Fruit fly (Drosophila melanogaster): ENCODE results near the gene Pgant4.
A peak's percentile ranks its signal among the peaks of the same experiment; 100 is the strongest.

Gene Pgant4

DNA sequence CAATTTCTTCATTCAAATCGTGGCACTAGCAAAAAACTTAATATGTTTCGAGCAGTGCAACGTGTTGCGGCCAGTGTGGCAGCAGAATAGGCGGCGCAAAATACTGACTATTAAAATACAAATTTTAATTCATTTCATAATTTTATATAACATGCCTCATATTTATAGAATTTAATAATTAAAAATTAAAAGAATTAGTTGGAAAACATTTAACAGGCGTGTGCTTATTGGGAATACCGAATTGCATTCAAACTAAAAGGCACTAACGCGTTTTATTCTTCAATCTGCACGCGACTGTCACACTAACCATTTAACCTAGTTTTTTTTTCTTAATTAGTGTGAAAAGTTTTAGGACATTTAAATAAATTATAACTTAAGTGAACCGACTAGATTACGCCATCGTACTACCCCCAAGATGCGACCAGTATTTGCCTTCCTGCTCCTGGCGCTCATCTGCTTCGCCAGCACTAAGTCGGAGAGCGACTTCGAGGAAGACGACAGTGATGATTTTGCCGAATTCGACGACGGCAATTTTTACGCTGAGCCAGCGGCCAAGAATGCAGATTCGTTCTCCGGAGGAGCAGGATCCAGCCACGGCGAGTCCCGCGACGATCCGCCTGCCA is 42.3 kb downstream of the Pgant4 start, which contains the start of the genes LeuRS and CG17593 (continued):
- no peak for TF ChIP-seq stc (GFP tag; IDR thresholded peaks at IDR 0.05)
- TF ChIP-seq dmrt99B (tag; optimal IDR thresholded peaks at IDR 0.05): no peak
- TF ChIP-seq gro (GFP tag; optimal IDR thresholded peaks at IDR 0.05): no peak
- TF ChIP-seq kah (GFP tag; optimal IDR thresholded peaks at IDR 0.05): no peak
- no peak for TF ChIP-seq Chrac-16 (GFP tag; optimal IDR thresholded peaks at IDR 0.05)
- no peak for TF ChIP-seq CG8281 (tag; optimal IDR thresholded peaks at IDR 0.05)
- TF ChIP-seq crp (GFP tag; optimal IDR thresholded peaks at IDR 0.05): peak in 1 of 2 experiments; percentile 18
- TF ChIP-seq MESR4 (GFP tag; optimal IDR thresholded peaks at IDR 0.05): peak; percentile 67
- no peak for TF ChIP-seq CG17802 (tag; optimal IDR thresholded peaks at IDR 0.05)
- no peak for TF ChIP-seq Stat92E (GFP tag; optimal IDR thresholded peaks at IDR 0.05)
- TF ChIP-seq tio (GFP tag; optimal IDR thresholded peaks at IDR 0.05): no peak
- no peak for TF ChIP-seq Nf-YB (GFP tag; optimal IDR thresholded peaks at IDR 0.05)
- TF ChIP-seq CG8089 (GFP tag; optimal IDR thresholded peaks at IDR 0.05): no peak
- no peak for TF ChIP-seq Aef1 (GFP tag; IDR thresholded peaks at IDR 0.05)
- peak; percentile 72 for TF ChIP-seq stwl (tag; optimal IDR thresholded peaks at IDR 0.05)
- TF ChIP-seq trh (GFP tag; optimal IDR thresholded peaks at IDR 0.05): no peak
- TF ChIP-seq HLH54F (GFP tag; optimal IDR thresholded peaks at IDR 0.05): no peak
- no peak for TF ChIP-seq CG2712 (tag; optimal IDR thresholded peaks at IDR 0.05)
- no peak for TF ChIP-seq CG12744 (GFP tag; optimal IDR thresholded peaks at IDR 0.05)
- peak; percentile 90 for TF ChIP-seq CG9797 (GFP tag; optimal IDR thresholded peaks at IDR 0.05)
- no peak for TF ChIP-seq CG34224 (GFP tag; IDR thresholded peaks at IDR 0.05; ENCODE audit: partially characterized antibody)
- no peak for TF ChIP-seq shn (GFP tag; optimal IDR thresholded peaks at IDR 0.05)
- no peak for TF ChIP-seq Lim3 (GFP tag; IDR thresholded peaks at IDR 0.05)
- no peak for TF ChIP-seq ase (GFP tag; IDR thresholded peaks at IDR 0.05)
- TF ChIP-seq CG3065 (GFP tag; optimal IDR thresholded peaks at IDR 0.05): no peak
- no peak for TF ChIP-seq BtbVII (GFP tag; optimal IDR thresholded peaks at IDR 0.05)
- TF ChIP-seq CG10147 (GFP tag; optimal IDR thresholded peaks at IDR 0.05): no peak
- TF ChIP-seq BEAF-32 (GFP tag; optimal IDR thresholded peaks at IDR 0.05): peak; percentile 24
- TF ChIP-seq ac (GFP tag; optimal IDR thresholded peaks at IDR 0.05): no peak
- no peak for TF ChIP-seq ranshi (GFP tag; IDR thresholded peaks at IDR 0.05)
- peak; percentile 66 for TF ChIP-seq CG14710 (tag; optimal IDR thresholded peaks at IDR 0.05)
- no peak for TF ChIP-seq al (GFP tag; IDR thresholded peaks at IDR 0.05)
- TF ChIP-seq Oli (tag; optimal IDR thresholded peaks at IDR 0.05): no peak
- no peak for TF ChIP-seq Hmx (GFP tag; optimal IDR thresholded peaks at IDR 0.05)
- no peak for TF ChIP-seq Bteb2 (GFP tag; optimal IDR thresholded peaks at IDR 0.05)
- TF ChIP-seq gt (GFP tag; IDR thresholded peaks at IDR 0.05): no peak
- no peak for TF ChIP-seq dysf (GFP tag; IDR thresholded peaks at IDR 0.05)
- no peak for TF ChIP-seq jumu (GFP tag; optimal IDR thresholded peaks at IDR 0.05)
- no peak for TF ChIP-seq zen2 (GFP tag; IDR thresholded peaks at IDR 0.05; ENCODE audit: partially characterized antibody)
- no peak for TF ChIP-seq B-H2 (GFP tag; optimal IDR thresholded peaks at IDR 0.05)
- peak; percentile 20 for TF ChIP-seq CG6254 (GFP tag; optimal IDR thresholded peaks at IDR 0.05)
- TF ChIP-seq hb (GFP tag; IDR thresholded peaks at IDR 0.05; ENCODE audit: partially characterized antibody): no peak
- TF ChIP-seq E2f2 (GFP tag; IDR thresholded peaks at IDR 0.05): peak; percentile 46; the same call in 1 of the 2 replicates
- no peak for TF ChIP-seq hkb (optimal IDR thresholded peaks at IDR 0.05)
- no peak for TF ChIP-seq hkb (GFP tag; IDR thresholded peaks at IDR 0.05)
- TF ChIP-seq CG4617 (GFP tag; optimal IDR thresholded peaks at IDR 0.05; ENCODE audit: borderline replicate concordance): peak; percentile 75
- no peak for TF ChIP-seq ems (GFP tag; optimal IDR thresholded peaks at IDR 0.05)
- peak; percentile 16 for TF ChIP-seq CG17186 (GFP tag; optimal IDR thresholded peaks at IDR 0.05)
- TF ChIP-seq CG13624 (GFP tag; optimal IDR thresholded peaks at IDR 0.05): no peak
- TF ChIP-seq CG7357 (GFP tag; IDR thresholded peaks at IDR 0.05): no peak
